Worm (Caenorhabditis elegans) whole organism, L3 larva: Measurements from ENCODE around the gene str-28.

Experiments
- aly-2 ChIP-seq: fragments of 150-350 bp; optimal IDR thresholded peaks from 2 replicates; lab custom pipeline; 2014; ENCODE audit warnings: missing biosample characterization, missing genetic modification characterization
- fos-1 ChIP-seq: fragments of 150-350 bp; optimal IDR thresholded peaks from 2 replicates; lab custom pipeline; 2014; ENCODE audit warnings: missing biosample characterization, missing genetic modification characterization
- lin-39 ChIP-seq: fragments of 150-350 bp; optimal IDR thresholded peaks from 2 replicates; lab custom pipeline; 2018; ENCODE audit warnings: missing biosample characterization, missing genetic modification reagents, missing genetic modification characterization
- mdl-1 ChIP-seq: fragments of 150-350 bp; optimal IDR thresholded peaks from 2 replicates; lab custom pipeline; 2014; ENCODE audit warnings: missing biosample characterization, missing genetic modification characterization
- nhr-11 ChIP-seq: fragments of 150-350 bp; optimal IDR thresholded peaks from 2 replicates; lab custom pipeline; 2014; ENCODE audit warnings: missing biosample characterization, missing genetic modification characterization
- nhr-237 ChIP-seq: fragments of 150-350 bp; optimal IDR thresholded peaks from 2 replicates; lab custom pipeline; 2014; ENCODE audit warnings: missing biosample characterization, missing genetic modification characterization
- nhr-28 ChIP-seq: fragments of 150-350 bp; optimal IDR thresholded peaks from 2 replicates; lab custom pipeline; 2014; ENCODE audit warnings: missing biosample characterization, missing genetic modification characterization
- pha-4 ChIP-seq: fragments of 150-350 bp; optimal IDR thresholded peaks from 2 replicates; lab custom pipeline; 2014; ENCODE audit warnings: missing biosample characterization, missing genetic modification reagents, missing genetic modification characterization
- ztf-11 ChIP-seq: fragments of 150-350 bp; optimal IDR thresholded peaks from 2 replicates; lab custom pipeline; 2014; ENCODE audit warnings: missing biosample characterization, missing genetic modification characterization

DNA sequence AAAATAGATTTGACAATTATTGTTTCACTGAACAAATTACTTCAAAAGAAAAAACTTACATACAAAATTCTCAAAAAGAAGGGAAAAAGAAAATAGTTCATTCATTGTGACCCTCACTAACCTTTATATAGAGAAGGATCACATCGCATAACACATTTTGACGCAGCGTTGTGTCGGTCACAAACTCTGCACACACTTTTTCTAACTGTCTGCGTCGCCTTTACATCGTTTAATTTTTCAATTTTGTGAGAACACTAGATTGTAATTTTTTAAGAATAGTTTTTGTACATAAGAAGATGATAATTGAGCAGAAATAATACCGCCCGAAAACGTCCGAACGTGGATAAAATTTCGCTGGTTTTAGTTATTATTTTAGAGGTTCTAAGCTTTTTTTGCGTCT is 8.2 kb upstream of the str-28 start, which contains the start of gene C18B10.6:
- no peak for TF ChIP-seq ztf-11 (tag; lab: Kevin White, UChicago)
- TF ChIP-seq nhr-28 (tag; lab: Kevin White, UChicago) = no peak
- TF ChIP-seq nhr-11 (tag; lab: Kevin White, UChicago) = no peak
- TF ChIP-seq lin-39 (tag; lab: Kevin White, UChicago) = no peak
- no peak for TF ChIP-seq fos-1 (tag; lab: Kevin White, UChicago)
- no peak for TF ChIP-seq nhr-237 (tag; lab: Kevin White, UChicago)
- no peak for TF ChIP-seq mdl-1 (tag; lab: Kevin White, UChicago)
- TF ChIP-seq pha-4 (tag; lab: Kevin White, UChicago) = no peak
- no peak for TF ChIP-seq aly-2
